Worm (Caenorhabditis elegans) whole organism, young adult: ENCODE measurements around the gene exos-4.1.

Source experiments
- Y95B8A.8 ChIP-seq: fragments of 200-800 bp; sonication (Bioruptor generic); IDR thresholded peaks from 2 replicates; pipeline ENCODE4 v1.3.6; 2022; ENCODE audit warnings: missing genetic modification reagents, missing genetic modification characterization, missing compliant biosample characterization
- dpl-1 ChIP-seq: fragments of 150-350 bp; optimal IDR thresholded peaks from 2 replicates; lab custom pipeline; 2014; ENCODE audit warnings: missing biosample characterization, missing genetic modification reagents, missing genetic modification characterization
- egl-18 ChIP-seq: fragments of 200-800 bp; sonication (Bioruptor generic); IDR thresholded peaks from 2 replicates; pipeline ENCODE4 v1.3.6; 2022; ENCODE audit warnings: missing genetic modification reagents, missing genetic modification characterization, missing compliant biosample characterization
- him-1 ChIP-seq: sonication (generic microtip); optimal IDR thresholded peaks from 2 replicates; lab custom pipeline; 2016; ENCODE audit warnings: missing genotype, missing genetic modification reagents, missing genetic modification characterization, missing compliant biosample characterization
- hmg-1.2 ChIP-seq: fragments of 200-800 bp; sonication (Bioruptor generic); IDR thresholded peaks from 2 replicates; pipeline ENCODE4 v1.3.6; 2022; ENCODE audit warnings: missing genetic modification reagents, missing genetic modification characterization, missing compliant biosample characterization
- lin-26 ChIP-seq: fragments of 200-800 bp; sonication (Bioruptor generic); IDR thresholded peaks from 2 replicates; pipeline ENCODE4 v1.3.6; 2022; ENCODE audit warnings: missing genetic modification reagents, missing genetic modification characterization, missing compliant biosample characterization
- lir-1 ChIP-seq: fragments of 200-800 bp; sonication (Bioruptor generic); conservative IDR thresholded peaks from 2 replicates; pipeline ENCODE4 v1.3.6; 2022; ENCODE audit warnings: missing genetic modification reagents, missing genetic modification characterization, missing compliant biosample characterization
- madf-6 ChIP-seq: fragments of 200-800 bp; sonication (Bioruptor generic); IDR thresholded peaks from 2 replicates; pipeline ENCODE4 v1.3.6; 2022; ENCODE audit warnings: missing genetic modification reagents, missing genetic modification characterization, missing compliant biosample characterization
- repo-1 ChIP-seq: sonication (generic microtip); optimal IDR thresholded peaks from 2 replicates; lab custom pipeline; 2017; ENCODE audit warnings: mild to moderate bottlenecking, missing genetic modification characterization, missing compliant biosample characterization
- snpc-1.3 ChIP-seq: sonication (generic microtip); optimal IDR thresholded peaks from 2 replicates; lab custom pipeline; 2017; ENCODE audit warnings: missing genetic modification characterization, mild to moderate bottlenecking, missing compliant biosample characterization, antibody characterized with exemption, moderate library complexity, missing genotype, missing genetic modification reagents; ENCODE audit not compliant: insufficient read depth
- snpc-4 ChIP-seq, 5 experiments: fragments of 150-350 bp in 1 of 5; sonication (generic microtip) in 4 of 5; optimal IDR thresholded peaks; 2 replicates each; lab custom pipeline; 2014 to 2018; ENCODE audit warnings: missing genetic modification characterization in 5 of 5, missing biosample characterization in 3 of 5, antibody characterized with exemption in 2 of 5, mild to moderate bottlenecking in 2 of 5, missing compliant biosample characterization in 2 of 5, missing genotype in 2 of 5, moderate library complexity in 2 of 5, missing genetic modification reagents in 1 of 5
- unc-130 ChIP-seq: sonication (generic microtip); optimal IDR thresholded peaks from 2 replicates; lab custom pipeline; 2016; ENCODE audit warnings: missing genetic modification reagents, missing genetic modification characterization, missing compliant biosample characterization
- unc-62 ChIP-seq: fragments of 150-350 bp; optimal IDR thresholded peaks from 2 replicates; lab custom pipeline; 2014; ENCODE audit warnings: missing biosample characterization, missing genetic modification reagents, missing genetic modification characterization

DNA sequence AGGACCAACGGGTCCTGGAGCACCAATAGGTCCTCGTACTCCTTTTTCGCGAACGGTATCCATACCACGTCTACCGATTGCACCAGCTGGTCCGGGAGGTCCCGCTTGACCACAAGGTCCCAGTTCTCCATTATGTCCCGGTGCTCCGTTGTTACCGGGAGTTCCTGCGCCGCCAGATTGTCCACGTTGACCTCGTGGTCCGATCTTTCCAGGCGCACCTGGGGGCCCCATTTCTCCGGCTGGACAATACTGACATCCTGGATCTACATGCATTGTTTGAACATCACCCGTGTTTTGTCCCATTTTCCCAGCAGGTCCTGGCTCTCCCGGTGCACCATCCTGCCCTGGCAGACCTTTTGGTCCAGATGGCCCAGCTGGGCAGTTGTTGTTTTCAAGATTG lies 32.8 kb upstream of the exos-4.1 start:
- TF ChIP-seq him-1 (tag; lab: Kevin White, UChicago) (no peak), unc-62 (GFP tag; lab: Kevin White, UChicago) (no peak), egl-18 (GFP tag; lab: Robert Waterston, UW) (no peak), repo-1 (tag; lab: Kevin White, UChicago) (no peak), snpc-4 (GFP tag; optimal IDR thresholded peaks at IDR 0.05; lab: Kevin White, UChicago) (no peak), snpc-4 (tag; optimal IDR thresholded peaks at IDR 0.05; lab: Kevin White, UChicago) (no peak), Y95B8A.8 (no peak), dpl-1 (GFP tag; lab: Kevin White, UChicago) (no peak), snpc-1.3 (tag; lab: Kevin White, UChicago) (no peak), lir-1 (GFP tag; lab: Robert Waterston, UW) (no peak), madf-6 (GFP tag; lab: Robert Waterston, UW) (no peak), lin-26 (GFP tag; lab: Robert Waterston, UW) (no peak), unc-130 (GFP tag; lab: Kevin White, UChicago) (no peak), hmg-1.2 (no peak)
